Fruit fly (Drosophila melanogaster) whole organism, pupa: ENCODE measurements around the gene CAH7.

ENCODE experiments used
- D1 ChIP-seq: fragments of 200-800 bp; sonication (Bioruptor generic); optimal IDR thresholded peaks from 2 replicates; lab custom pipeline; 2018; ENCODE audit warnings: missing biosample characterization, mild to moderate bottlenecking, missing genetic modification characterization, moderate library complexity
- Ets98B ChIP-seq: fragments of 200-800 bp; sonication (Bioruptor generic); IDR thresholded peaks from 2 replicates; pipeline ENCODE4 v1.3.6; 2022; ENCODE audit warnings: missing biosample characterization, missing genetic modification characterization
- rn ChIP-seq: fragments of 200-800 bp; sonication (Bioruptor generic); IDR thresholded peaks from 2 replicates; pipeline ENCODE4 v1.3.6; 2022; ENCODE audit warnings: missing biosample characterization, missing genetic modification characterization

- TF ChIP-seq D1, result no peak
- no peak for TF ChIP-seq rn (GFP tag; lab: Robert Waterston, UW)
- TF ChIP-seq Ets98B, result no peak
These were observed 31.3 kb upstream of the CAH7 start for dm6 chr3R:10080699-10081098.
